Worm (Caenorhabditis elegans) whole organism, L1 larva: ENCODE measurements around the gene hrpu-1.

Experiments
- C16A3.4 ChIP-seq: fragments of 150-350 bp; optimal IDR thresholded peaks from 2 replicates; lab custom pipeline; 2014; ENCODE audit warnings: missing biosample characterization, missing genetic modification characterization
- F16B12.6 ChIP-seq: fragments of 150-350 bp; optimal IDR thresholded peaks from 2 replicates; lab custom pipeline; 2014; ENCODE audit warnings: missing biosample characterization, missing genetic modification characterization
- Y116A8C.19 ChIP-seq: sonication (generic microtip); optimal IDR thresholded peaks from 2 replicates; lab custom pipeline; 2016; ENCODE audit warnings: missing compliant biosample characterization, missing genetic modification characterization, borderline replicate concordance
- aha-1 ChIP-seq: fragments of 150-350 bp; optimal IDR thresholded peaks from 2 replicates; lab custom pipeline; 2014; ENCODE audit warnings: missing biosample characterization, missing genetic modification characterization
- aly-2 ChIP-seq: fragments of 150-350 bp; optimal IDR thresholded peaks from 2 replicates; lab custom pipeline; 2014; ENCODE audit warnings: missing biosample characterization, missing genetic modification characterization
- blmp-1 ChIP-seq: fragments of 150-350 bp; optimal IDR thresholded peaks from 2 replicates; lab custom pipeline; 2014; ENCODE audit warnings: missing biosample characterization, missing genetic modification characterization
- ceh-8 ChIP-seq: fragments of 200-800 bp; sonication (Bioruptor generic); optimal IDR thresholded peaks from 2 replicates; lab custom pipeline; 2018; ENCODE audit warnings: mild to moderate bottlenecking, missing genetic modification characterization, moderate library complexity, missing compliant biosample characterization
- ceh-82 ChIP-seq, 3 experiments: fragments of 150-350 bp in 1 of 3; sonication (generic microtip) in 2 of 3; optimal IDR thresholded peaks; 2 replicates each; lab custom pipeline; 2014 to 2017; ENCODE audit warnings: missing biosample characterization in 3 of 3, missing genetic modification characterization in 3 of 3
- ceh-88 ChIP-seq: fragments of 200-800 bp; sonication (Bioruptor generic); IDR thresholded peaks from 2 replicates; pipeline ENCODE4 v1.3.6; 2022; ENCODE audit warnings: missing genetic modification characterization, missing compliant biosample characterization
- ces-1 ChIP-seq: fragments of 150-350 bp; optimal IDR thresholded peaks from 2 replicates; lab custom pipeline; 2014; ENCODE audit warnings: missing biosample characterization, missing genetic modification reagents, missing genetic modification characterization
- dpl-1 ChIP-seq, 3 experiments: fragments of 150-350 bp in 2 of 3; sonication (generic microtip) in 1 of 3; optimal IDR thresholded peaks; 2 replicates each; lab custom pipeline; 2014 to 2017; ENCODE audit warnings: missing biosample characterization in 3 of 3, missing genetic modification characterization in 3 of 3, missing genetic modification reagents in 3 of 3
- dsc-1 ChIP-seq: sonication (generic microtip); optimal IDR thresholded peaks from 2 replicates; lab custom pipeline; 2016; ENCODE audit warnings: mild to moderate bottlenecking, missing genetic modification characterization, missing compliant biosample characterization
- efl-1 ChIP-seq, 4 experiments: fragments of 150-350 bp; optimal IDR thresholded peaks in 3 of 4; peaks in 1 of 4; 1 replicate in 1 of 4; 2 replicates in 3 of 4; lab custom pipeline; 2014; ENCODE audit warnings: missing biosample characterization in 2 of 4, missing genetic modification characterization in 2 of 4, missing genetic modification reagents in 2 of 4
- efl-3 ChIP-seq: fragments of 200-800 bp; sonication (Bioruptor generic); optimal IDR thresholded peaks from 2 replicates; lab custom pipeline; 2018; ENCODE audit warnings: mild to moderate bottlenecking, missing genetic modification characterization, missing compliant biosample characterization
- egl-13 ChIP-seq: sonication (generic microtip); optimal IDR thresholded peaks from 2 replicates; lab custom pipeline; 2016; ENCODE audit warnings: missing genotype, missing genetic modification reagents, missing genetic modification characterization, missing compliant biosample characterization
- egl-27 ChIP-seq, 2 experiments: fragments of 150-350 bp in 1 of 2; sonication (generic microtip); optimal IDR thresholded peaks; 3 replicates each; lab custom pipeline; 2017 to 2018; ENCODE audit warnings: missing biosample characterization in 2 of 2, missing genetic modification characterization in 2 of 2, missing genetic modification reagents in 2 of 2
- elt-3 ChIP-seq, 6 experiments: fragments of 150-350 bp in 1 of 6; sonication (generic microtip); optimal IDR thresholded peaks; 2 replicates each; lab custom pipeline; 2017 to 2018; ENCODE audit warnings: missing biosample characterization in 6 of 6, missing genetic modification characterization in 6 of 6, inconsistent platforms in 1 of 6
- ets-5 ChIP-seq: fragments of 200-800 bp; sonication (Bioruptor generic); IDR thresholded peaks from 2 replicates; pipeline ENCODE4 v1.3.6; 2022; ENCODE audit warnings: missing genetic modification characterization, missing compliant biosample characterization
- fkh-10 ChIP-seq: sonication (generic microtip); optimal IDR thresholded peaks from 2 replicates; lab custom pipeline; 2017; ENCODE audit warnings: missing biosample characterization, missing genetic modification reagents, missing genetic modification characterization
- fkh-4 ChIP-seq: sonication (generic microtip); optimal IDR thresholded peaks from 2 replicates; lab custom pipeline; 2016; ENCODE audit warnings: missing compliant biosample characterization, missing genetic modification characterization, borderline replicate concordance
- fkh-8 ChIP-seq: sonication (generic microtip); optimal IDR thresholded peaks from 2 replicates; lab custom pipeline; 2016; ENCODE audit warnings: mild to moderate bottlenecking, missing genetic modification characterization, missing compliant biosample characterization
- fos-1 ChIP-seq: fragments of 150-350 bp; optimal IDR thresholded peaks from 2 replicates; lab custom pipeline; 2014; ENCODE audit warnings: missing biosample characterization, missing genetic modification characterization
- grh-1 ChIP-seq: fragments of 200-800 bp; sonication (Bioruptor generic); IDR thresholded peaks from 2 replicates; pipeline ENCODE4 v1.3.6; 2022; ENCODE audit warnings: missing genetic modification reagents, missing genetic modification characterization, missing compliant biosample characterization
- hlh-4 ChIP-seq: sonication (generic microtip); optimal IDR thresholded peaks from 2 replicates; lab custom pipeline; 2016; ENCODE audit warnings: mild to moderate bottlenecking, missing genetic modification characterization, missing compliant biosample characterization
- isw-1 ChIP-seq: fragments of 200-800 bp; sonication (Bioruptor generic); IDR thresholded peaks from 2 replicates; pipeline ENCODE4 v1.3.6; 2022; ENCODE audit warnings: missing genetic modification characterization, missing compliant biosample characterization
- jun-1 ChIP-seq: fragments of 150-350 bp; optimal IDR thresholded peaks from 2 replicates; lab custom pipeline; 2014; ENCODE audit warnings: missing biosample characterization, missing genetic modification reagents, missing genetic modification characterization
- lin-13 ChIP-seq: fragments of 150-350 bp; optimal IDR thresholded peaks from 2 replicates; lab custom pipeline; 2014; ENCODE audit warnings: missing biosample characterization, missing genetic modification reagents, missing genetic modification characterization
- lin-14 ChIP-seq: fragments of 200-800 bp; sonication (Bioruptor generic); optimal IDR thresholded peaks from 2 replicates; lab custom pipeline; 2018; ENCODE audit warnings: mild to moderate bottlenecking, missing genetic modification characterization, moderate library complexity, missing compliant biosample characterization
- lin-35 ChIP-seq, 2 experiments: fragments of 150-350 bp; optimal IDR thresholded peaks; 2 replicates each; lab custom pipeline; 2014; ENCODE audit warnings: missing biosample characterization in 2 of 2, missing genetic modification characterization in 2 of 2, missing genetic modification reagents in 2 of 2
- lsy-2 ChIP-seq, 2 experiments: fragments of 150-350 bp; optimal IDR thresholded peaks; 2 replicates each; lab custom pipeline; 2014; ENCODE audit warnings: missing biosample characterization in 2 of 2, missing genetic modification characterization in 2 of 2
- mdl-1 ChIP-seq, 2 experiments: fragments of 150-350 bp; optimal IDR thresholded peaks; 2 replicates each; lab custom pipeline; 2014 to 2017; ENCODE audit warnings: missing biosample characterization in 2 of 2, missing genetic modification characterization in 2 of 2, inconsistent platforms in 1 of 2
- mep-1 ChIP-seq: fragments of 150-350 bp; optimal IDR thresholded peaks from 2 replicates; lab custom pipeline; 2014; ENCODE audit warnings: missing biosample characterization, missing genetic modification characterization
- nhr-12 ChIP-seq: sonication (generic microtip); optimal IDR thresholded peaks from 2 replicates; lab custom pipeline; 2017; ENCODE audit warnings: missing biosample characterization, missing genetic modification characterization
- nhr-19 ChIP-seq: fragments of 200-800 bp; sonication (Bioruptor generic); conservative IDR thresholded peaks from 2 replicates; pipeline ENCODE4 v1.3.6; 2022; ENCODE audit warnings: missing genetic modification characterization, missing compliant biosample characterization
- nhr-28 ChIP-seq: fragments of 150-350 bp; optimal IDR thresholded peaks from 2 replicates; lab custom pipeline; 2014; ENCODE audit warnings: missing biosample characterization, missing genetic modification characterization
- nhr-47 ChIP-seq: sonication (generic microtip); optimal IDR thresholded peaks from 2 replicates; lab custom pipeline; 2016; ENCODE audit warnings: mild to moderate bottlenecking, missing genetic modification characterization, moderate library complexity, missing compliant biosample characterization
- nhr-71 ChIP-seq: sonication (generic microtip); optimal IDR thresholded peaks from 2 replicates; lab custom pipeline; 2016; ENCODE audit warnings: mild to moderate bottlenecking, missing genetic modification characterization, moderate library complexity, missing compliant biosample characterization
- nhr-77 ChIP-seq: fragments of 150-350 bp; optimal IDR thresholded peaks from 2 replicates; lab custom pipeline; 2014; ENCODE audit warnings: missing biosample characterization, missing genetic modification characterization
- nhr-84 ChIP-seq: sonication (generic microtip); optimal IDR thresholded peaks from 2 replicates; lab custom pipeline; 2017; ENCODE audit warnings: missing biosample characterization, missing genetic modification characterization
- nhr-85 ChIP-seq: sonication (generic microtip); peaks from one replicate; lab custom pipeline; 2016; ENCODE audit warnings: missing genetic modification characterization, inconsistent platforms, missing compliant biosample characterization
- nhr-90 ChIP-seq: sonication (generic microtip); optimal IDR thresholded peaks from 2 replicates; lab custom pipeline; 2016; ENCODE audit warnings: mild to moderate bottlenecking, missing genetic modification characterization, missing compliant biosample characterization; ENCODE audit not compliant: poor library complexity
- skn-1 ChIP-seq: fragments of 150-350 bp; optimal IDR thresholded peaks from 2 replicates; lab custom pipeline; 2014; ENCODE audit warnings: missing biosample characterization, missing genetic modification characterization
- snu-23 ChIP-seq: sonication (generic microtip); optimal IDR thresholded peaks from 2 replicates; lab custom pipeline; 2016; ENCODE audit warnings: missing genetic modification characterization, missing compliant biosample characterization
- sup-37 ChIP-seq: fragments of 200-800 bp; sonication (Bioruptor generic); optimal IDR thresholded peaks from 2 replicates; lab custom pipeline; 2018; ENCODE audit warnings: mild to moderate bottlenecking, missing genetic modification characterization, missing compliant biosample characterization
- swsn-7 ChIP-seq: sonication (generic microtip); optimal IDR thresholded peaks from 2 replicates; lab custom pipeline; 2016; ENCODE audit warnings: missing genetic modification characterization, missing compliant biosample characterization
- tbx-2 ChIP-seq: sonication (generic microtip); optimal IDR thresholded peaks from 2 replicates; lab custom pipeline; 2016; ENCODE audit warnings: missing genetic modification characterization, missing compliant biosample characterization
- tlp-1 ChIP-seq: fragments of 150-350 bp; optimal IDR thresholded peaks from 2 replicates; lab custom pipeline; 2014; ENCODE audit warnings: missing biosample characterization, missing genetic modification characterization
- unc-130 ChIP-seq: fragments of 150-350 bp; optimal IDR thresholded peaks from 2 replicates; lab custom pipeline; 2017; ENCODE audit warnings: missing biosample characterization, missing genetic modification characterization, inconsistent platforms
- unc-62 ChIP-seq: fragments of 150-350 bp; optimal IDR thresholded peaks from 2 replicates; lab custom pipeline; 2014; ENCODE audit warnings: missing biosample characterization, missing genetic modification reagents, missing genetic modification characterization
- unc-86 ChIP-seq: sonication (generic microtip); optimal IDR thresholded peaks from 2 replicates; lab custom pipeline; 2016; ENCODE audit warnings: missing genetic modification characterization, missing compliant biosample characterization
- vab-15 ChIP-seq: sonication (generic microtip); optimal IDR thresholded peaks from 2 replicates; lab custom pipeline; 2017; ENCODE audit warnings: missing genotype, mild to moderate bottlenecking, missing genetic modification characterization, missing compliant biosample characterization
- xbp-1 ChIP-seq: sonication (generic microtip); optimal IDR thresholded peaks from 2 replicates; lab custom pipeline; 2016; ENCODE audit warnings: missing genetic modification characterization, missing compliant biosample characterization
- ztf-11 ChIP-seq, 2 experiments: sonication (generic microtip); optimal IDR thresholded peaks; 2 replicates each; lab custom pipeline; 2016 to 2017; ENCODE audit warnings: missing genetic modification characterization in 2 of 2, missing biosample characterization in 1 of 2, missing compliant biosample characterization in 1 of 2

The hrpu-1 gene

ce11 chrIV:15036974-15037373 lies 2.4 kb upstream of the hrpu-1 start, which contains the start of gene eef-1B.2:
Gene eef-1B.2 (plus strand): TSS chrIV:15037331.
- no peak for TF ChIP-seq unc-62 (GFP tag; lab: Kevin White, UChicago)
- no peak for TF ChIP-seq fkh-4 (tag; lab: Kevin White, UChicago)
- peak; percentile 16 for TF ChIP-seq nhr-85 (tag; lab: Kevin White, UChicago)
- peak; percentile 80 for TF ChIP-seq C16A3.4 (tag; lab: Kevin White, UChicago)
- no peak for TF ChIP-seq ceh-88 (GFP tag; lab: Robert Waterston, UW)
- no peak for TF ChIP-seq aha-1 (tag; lab: Kevin White, UChicago)
- peak; percentile 20 for TF ChIP-seq jun-1 (tag; lab: Kevin White, UChicago)
- TF ChIP-seq ces-1 (GFP tag; lab: Kevin White, UChicago) = no peak
- TF ChIP-seq unc-86 (tag; lab: Kevin White, UChicago) = peak; percentile 8
- no peak for TF ChIP-seq fkh-10
- TF ChIP-seq sup-37 (GFP tag; lab: Kevin White, UChicago) = no peak
- no peak for TF ChIP-seq ets-5 (GFP tag; lab: Robert Waterston, UW)
- no peak for TF ChIP-seq fos-1
- TF ChIP-seq elt-3 (tag; optimal IDR thresholded peaks at IDR 0.05; lab: Kevin White, UChicago) = peak in 1 of 6 experiments; percentile 75
- TF ChIP-seq F16B12.6 (tag; lab: Kevin White, UChicago) = peak; percentile 61
- TF ChIP-seq nhr-77 (tag; lab: Kevin White, UChicago) = peak; percentile 21
- TF ChIP-seq lsy-2 (tag; optimal IDR thresholded peaks at IDR 0.05; lab: Kevin White, UChicago) = peak; percentile 71 to 89
- peak; percentile 57 for TF ChIP-seq blmp-1
- no peak for TF ChIP-seq vab-15
- TF ChIP-seq grh-1 (GFP tag; lab: Robert Waterston, UW) = no peak
- peak; percentile 76 for TF ChIP-seq skn-1
- TF ChIP-seq nhr-84 (tag; lab: Kevin White, UChicago) = no peak
- TF ChIP-seq mdl-1 (tag; optimal IDR thresholded peaks at IDR 0.05; lab: Kevin White, UChicago) = peak in 1 of 2 experiments; percentile 71
- TF ChIP-seq tlp-1 (tag; lab: Kevin White, UChicago) = no peak
- no peak for TF ChIP-seq egl-27 (tag; optimal IDR thresholded peaks at IDR 0.05; lab: Kevin White, UChicago)
- no peak for TF ChIP-seq efl-3
- peak; percentile 54 for TF ChIP-seq nhr-19 (GFP tag; lab: Robert Waterston, UW)
- TF ChIP-seq egl-13 (tag; lab: Kevin White, UChicago) = peak; percentile 16
- peak; percentile 48 for TF ChIP-seq swsn-7
- TF ChIP-seq nhr-90 (tag; lab: Kevin White, UChicago) = peak; percentile 14
- TF ChIP-seq nhr-28 (tag; lab: Kevin White, UChicago) = no peak
- peak; percentile 93 to 97 for TF ChIP-seq efl-1 (optimal IDR thresholded peaks at IDR 0.05; lab: Kevin White, UChicago)
- peak; percentile 95 to 99 for TF ChIP-seq efl-1 (GFP tag; optimal IDR thresholded peaks at IDR 0.05 in 1 of 2; lab: Kevin White, UChicago)
- no peak for TF ChIP-seq hlh-4 (tag; lab: Kevin White, UChicago)
- TF ChIP-seq xbp-1 (tag; lab: Kevin White, UChicago) = peak; percentile 72
- no peak for TF ChIP-seq ztf-11 (tag; optimal IDR thresholded peaks at IDR 0.05; lab: Kevin White, UChicago)
- TF ChIP-seq aly-2 = no peak
- TF ChIP-seq snu-23 (GFP tag; lab: Kevin White, UChicago) = peak; percentile 78
- TF ChIP-seq ceh-82 (tag; optimal IDR thresholded peaks at IDR 0.05; lab: Kevin White, UChicago) = peak in 2 of 3 experiments; percentile 47 to 62
- TF ChIP-seq tbx-2 = peak; percentile 61
- TF ChIP-seq lin-13 = peak; percentile 47
- no peak for TF ChIP-seq lin-14 (GFP tag; lab: Kevin White, UChicago)
- peak; percentile 24 for TF ChIP-seq fkh-8 (tag; lab: Kevin White, UChicago)
- TF ChIP-seq mep-1 = peak; percentile 84
- no peak for TF ChIP-seq nhr-12 (tag; lab: Kevin White, UChicago)
- peak; percentile 26 for TF ChIP-seq dsc-1 (tag; lab: Kevin White, UChicago)
- TF ChIP-seq ceh-8 (GFP tag; lab: Kevin White, UChicago) = no peak
- peak; percentile 94 to 96 for TF ChIP-seq lin-35 (GFP tag; optimal IDR thresholded peaks at IDR 0.05; lab: Kevin White, UChicago)
- peak; percentile 65 for TF ChIP-seq nhr-47 (tag; lab: Kevin White, UChicago)
- peak; percentile 52 for TF ChIP-seq isw-1
- TF ChIP-seq dpl-1 (GFP tag; optimal IDR thresholded peaks at IDR 0.05; lab: Kevin White, UChicago) = peak; percentile 93 to 95 (median 93)
- peak; percentile 73 for TF ChIP-seq nhr-71 (tag; lab: Kevin White, UChicago)
- no peak for TF ChIP-seq Y116A8C.19 (tag; lab: Kevin White, UChicago)
- TF ChIP-seq unc-130 = peak; percentile 73
